Fruit fly (Drosophila melanogaster): ENCODE measurements around the gene CG4896.

- no peak for TF ChIP-seq CG5204 (GFP tag; optimal IDR thresholded peaks at IDR 0.05)
- peak; percentile 20 for TF ChIP-seq CG7045 (GFP tag; optimal IDR thresholded peaks at IDR 0.05)
These were observed 19.6 kb upstream of the CG4896 start, which contains the start of gene capt for dm6 chr2L:1157679-1158518.
